Worm (Caenorhabditis elegans) whole organism, dauer: ENCODE data around the gene Y41G9A.5.
A peak's percentile ranks its signal among the peaks of the same experiment; 100 is the strongest.

Experiments used
- unc-62 ChIP-seq: sonication (generic microtip); optimal IDR thresholded peaks from 2 replicates; lab custom pipeline; 2017; ENCODE audit warnings: missing biosample characterization, missing genetic modification reagents, missing genetic modification characterization

Y41G9A.5 gene

ce11 chrX:2970804-2971395 is 24.4 kb downstream of the Y41G9A.5 start:
- no peak for TF ChIP-seq unc-62 (GFP tag; lab: Kevin White, UChicago)

- no peak for TF ChIP-seq unc-62 (GFP tag; lab: Kevin White, UChicago)
Measured at ce11 chrX:2971542-2971988, 25.1 kb downstream of the Y41G9A.5 start.

DNA sequence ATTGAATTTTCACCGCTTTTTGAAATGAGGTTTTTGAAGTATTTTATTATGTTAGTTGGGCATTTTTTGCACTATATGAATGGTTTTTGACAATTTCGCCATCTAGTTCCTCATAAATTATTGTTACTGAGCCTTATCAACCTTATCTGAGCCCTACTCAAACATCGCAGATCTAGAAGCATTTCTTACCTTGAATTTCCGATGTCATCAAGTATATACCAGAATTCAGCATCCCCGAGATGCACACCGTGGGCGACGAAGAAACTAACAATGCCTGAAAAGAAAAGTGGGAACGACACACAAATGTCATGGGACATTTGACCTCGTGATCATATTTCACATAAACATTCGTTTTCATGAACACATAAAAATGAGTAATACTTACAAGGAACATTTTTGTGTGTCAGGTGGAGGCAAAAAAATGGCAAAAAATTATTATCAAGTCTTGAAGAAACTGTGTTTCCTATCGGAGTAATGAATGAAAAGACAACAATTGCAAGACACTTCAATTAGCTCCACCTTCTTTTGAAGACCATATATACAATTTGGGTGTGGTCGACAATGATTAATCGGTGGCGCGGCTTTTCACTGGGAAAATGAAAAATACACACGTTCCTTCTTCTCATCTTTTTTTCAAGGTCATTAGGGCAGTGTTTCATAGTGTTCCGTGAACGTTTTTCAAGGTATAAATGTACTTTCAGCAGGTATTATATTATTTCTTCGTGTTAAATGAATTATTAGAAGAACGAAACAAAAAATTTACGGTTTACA is 26.0 kb downstream of the Y41G9A.5 start:
- no peak for TF ChIP-seq unc-62 (GFP tag; lab: Kevin White, UChicago)

- no peak for TF ChIP-seq unc-62 (GFP tag; lab: Kevin White, UChicago)
Measured at ce11 chrX:2975421-2975820, 29.0 kb downstream of the Y41G9A.5 start.

ce11 chrX:2976148-2976547 is 29.7 kb downstream of the Y41G9A.5 start, which contains the start of gene aakg-3:
Gene aakg-3, plus strand, starts transcription at chrX:2976448.
- TF ChIP-seq unc-62 (GFP tag; lab: Kevin White, UChicago), result no peak

DNA sequence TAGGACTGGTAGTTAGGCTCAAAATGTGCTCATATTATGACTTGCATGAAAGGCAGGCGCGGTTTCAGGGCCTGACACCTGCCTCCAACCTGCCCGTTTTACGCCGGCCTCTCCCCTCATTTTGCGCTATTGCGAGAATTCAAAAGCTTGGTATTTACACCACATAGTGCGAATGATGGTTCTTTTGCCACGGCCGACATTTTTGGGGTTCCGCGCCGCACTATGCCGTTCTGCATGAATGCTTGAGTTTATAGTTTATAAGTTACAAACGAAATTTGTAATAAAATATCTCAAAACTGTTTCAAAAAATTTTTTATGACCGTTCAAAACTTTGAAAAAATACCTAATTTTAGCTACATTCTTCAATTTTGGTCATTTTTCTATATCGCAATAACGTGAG is 31.6 kb downstream of the Y41G9A.5 start:
- no peak for TF ChIP-seq unc-62 (GFP tag; lab: Kevin White, UChicago)

ce11 chrX:2981715-2982114 is 35.2 kb downstream of the Y41G9A.5 start, which contains the start of gene nspg-5:
Gene nspg-5, plus strand, starts transcription at chrX:2982015.
- no peak for TF ChIP-seq unc-62 (GFP tag; lab: Kevin White, UChicago)

- TF ChIP-seq unc-62 (GFP tag; lab: Kevin White, UChicago), result no peak
Measured at ce11 chrX:2983996-2984395, 37.5 kb downstream of the Y41G9A.5 start, which contains the start of gene osm-5. Gene osm-5, plus strand, starts transcription at chrX:2984263.

DNA sequence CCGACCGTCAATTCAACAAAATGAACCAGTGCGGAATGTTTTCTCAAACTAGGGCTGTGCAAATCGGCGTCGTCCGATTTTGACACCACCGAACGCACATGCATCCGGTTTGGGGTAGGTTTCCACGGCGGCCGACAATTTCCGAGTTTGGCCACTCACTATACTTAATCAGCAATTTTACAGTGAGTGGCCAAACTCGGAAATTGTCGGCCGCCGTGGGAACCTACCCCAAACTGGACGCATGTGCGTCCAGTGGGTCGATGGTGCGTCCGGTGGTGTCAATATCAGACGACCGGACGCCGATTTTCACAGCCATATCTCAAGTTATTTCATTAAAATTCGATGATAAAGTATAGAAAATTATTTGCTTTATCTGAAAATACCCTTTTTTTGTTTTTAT is 43.7 kb downstream of the Y41G9A.5 start:
- TF ChIP-seq unc-62 (GFP tag; lab: Kevin White, UChicago), result no peak

DNA sequence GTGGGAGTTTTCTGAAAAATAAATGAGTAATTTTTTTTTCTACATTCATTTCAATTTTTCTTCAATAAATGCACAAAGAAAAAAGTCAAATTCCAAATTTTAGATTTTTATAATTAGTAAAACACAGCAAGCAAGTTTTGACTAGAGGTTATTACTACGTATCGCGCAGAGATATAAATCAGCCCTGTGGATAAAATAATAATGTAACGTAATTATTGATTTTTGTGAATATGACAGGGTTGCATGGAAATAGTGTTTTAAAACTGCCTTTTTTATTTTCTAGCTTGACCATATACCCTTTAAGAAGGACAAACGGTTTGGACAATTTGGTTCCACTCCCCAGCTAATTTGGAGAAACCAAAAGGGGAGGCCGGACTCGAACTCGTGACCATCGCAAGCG is 49.9 kb downstream of the Y41G9A.5 start:
- no peak for TF ChIP-seq unc-62 (GFP tag; lab: Kevin White, UChicago)

DNA sequence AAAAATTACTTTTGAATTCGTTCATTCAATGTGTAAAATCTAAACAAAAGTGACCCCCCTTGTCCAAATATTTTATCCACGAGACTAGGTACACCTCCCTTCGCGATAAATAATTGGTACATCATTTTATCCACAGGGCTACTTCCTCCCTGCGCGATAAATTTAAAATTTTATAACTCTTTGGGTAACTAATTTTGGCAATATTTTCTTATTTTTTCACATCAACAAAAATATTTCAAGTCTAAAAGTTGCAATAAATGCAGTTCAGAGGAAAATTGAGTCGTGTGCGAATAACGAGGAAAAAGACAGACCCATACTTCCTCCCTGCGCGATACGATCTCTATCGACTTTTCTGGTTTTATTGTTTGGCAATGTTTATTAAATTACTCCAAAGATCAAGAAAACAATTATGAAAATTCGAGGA is 50.5 kb downstream of the Y41G9A.5 start:
- TF ChIP-seq unc-62 (GFP tag; lab: Kevin White, UChicago), result peak; percentile 73
